Fruit fly (Drosophila melanogaster): ENCODE results near the gene CG44303.

CG44303 gene

dm6 chrX:6716170-6716569 is 28.9 kb upstream of the CG44303 start:
- TF ChIP-seq CG6792 (GFP tag; optimal IDR thresholded peaks at IDR 0.05): no peak
- TF ChIP-seq Smox (GFP tag; optimal IDR thresholded peaks at IDR 0.05): no peak
- TF ChIP-seq fd59A (GFP tag; optimal IDR thresholded peaks at IDR 0.05): no peak
- TF ChIP-seq salr (GFP tag; optimal IDR thresholded peaks at IDR 0.05): no peak
- TF ChIP-seq esn (GFP tag; optimal IDR thresholded peaks at IDR 0.05): no peak
- no peak for TF ChIP-seq vri (GFP tag; optimal IDR thresholded peaks at IDR 0.05)
- no peak for TF ChIP-seq achi (GFP tag; optimal IDR thresholded peaks at IDR 0.05)

- TF ChIP-seq spab (GFP tag; optimal IDR thresholded peaks at IDR 0.05): peak; percentile 63
- TF ChIP-seq fkh (GFP tag; optimal IDR thresholded peaks at IDR 0.05): no peak
- peak; percentile 85 for TF ChIP-seq CG16779 (tag; optimal IDR thresholded peaks at IDR 0.05)
- TF ChIP-seq acj6 (GFP tag; optimal IDR thresholded peaks at IDR 0.05): peak; percentile 79
- peak; percentile 66 for TF ChIP-seq CG11762 (GFP tag; optimal IDR thresholded peaks at IDR 0.05; ENCODE audit: insufficient read depth)
- peak; percentile 94 for TF ChIP-seq eg (GFP tag; IDR thresholded peaks at IDR 0.05)
- TF ChIP-seq Blimp-1 (GFP tag; optimal IDR thresholded peaks at IDR 0.05): no peak
- peak; percentile 71 for TF ChIP-seq svp (GFP tag)
- TF ChIP-seq dsx (GFP tag; optimal IDR thresholded peaks at IDR 0.05; ENCODE audit: poor library complexity, severe bottlenecking): peak; percentile 73
- peak; percentile 59 for TF ChIP-seq CG31627 (GFP tag; optimal IDR thresholded peaks at IDR 0.05)
- TF ChIP-seq Hr39 (GFP tag; optimal IDR thresholded peaks at IDR 0.05): peak; percentile 59
- peak; percentile 78 for TF ChIP-seq CG1621 (tag; optimal IDR thresholded peaks at IDR 0.05)
- TF ChIP-seq CG9139 (GFP tag; optimal IDR thresholded peaks at IDR 0.05): peak; percentile 65
- TF ChIP-seq Hr4 (GFP tag; optimal IDR thresholded peaks at IDR 0.05): peak; percentile 93
- TF ChIP-seq Met (GFP tag; optimal IDR thresholded peaks at IDR 0.05): peak; percentile 70
- TF ChIP-seq CG6808 (GFP tag; optimal IDR thresholded peaks at IDR 0.05): peak; percentile 71
- TF ChIP-seq OdsH (GFP tag; optimal IDR thresholded peaks at IDR 0.05): peak; percentile 86
- TF ChIP-seq CG8319 (GFP tag; optimal IDR thresholded peaks at IDR 0.05): peak; percentile 54
- TF ChIP-seq CG10631 (GFP tag; optimal IDR thresholded peaks at IDR 0.05): peak; percentile 83
- peak; percentile 65 for TF ChIP-seq topi (GFP tag; optimal IDR thresholded peaks at IDR 0.05)
- TF ChIP-seq cyc (GFP tag; optimal IDR thresholded peaks at IDR 0.05): peak; percentile 69
- peak; percentile 92 for TF ChIP-seq CG4318 (GFP tag; optimal IDR thresholded peaks at IDR 0.05)
- TF ChIP-seq Eip93F (GFP tag; optimal IDR thresholded peaks at IDR 0.05): no peak
- peak; percentile 95 for TF ChIP-seq CG15336 (GFP tag; IDR thresholded peaks at IDR 0.05)
- TF ChIP-seq CG7368 (GFP tag; optimal IDR thresholded peaks at IDR 0.05): peak; percentile 78
- TF ChIP-seq CG8119 (GFP tag; IDR thresholded peaks at IDR 0.05): peak; percentile 94
- peak; percentile 91 for TF ChIP-seq dac (GFP tag; optimal IDR thresholded peaks at IDR 0.05)
- peak; percentile 40 for TF ChIP-seq CG11902 (GFP tag; optimal IDR thresholded peaks at IDR 0.05)
- TF ChIP-seq fd85E (GFP tag; optimal IDR thresholded peaks at IDR 0.05): no peak
- TF ChIP-seq CG6854 (GFP tag; optimal IDR thresholded peaks at IDR 0.05): no peak
- peak; percentile 79 for TF ChIP-seq CG10669 (GFP tag; optimal IDR thresholded peaks at IDR 0.05)
- TF ChIP-seq ss (GFP tag; optimal IDR thresholded peaks at IDR 0.05): peak; percentile 70 to 76
- peak; percentile 71 for TF ChIP-seq fd59A (GFP tag; optimal IDR thresholded peaks at IDR 0.05)
- TF ChIP-seq Eip75B (GFP tag; optimal IDR thresholded peaks at IDR 0.05): peak; percentile 83
- peak; percentile 90 for TF ChIP-seq CG6163 (GFP tag; IDR thresholded peaks at IDR 0.05)
- peak; percentile 60 for TF ChIP-seq vri (GFP tag; optimal IDR thresholded peaks at IDR 0.05)
- peak; percentile 69 for TF ChIP-seq CG3032 (tag; optimal IDR thresholded peaks at IDR 0.05)
- peak; percentile 64 for TF ChIP-seq Smox (GFP tag; optimal IDR thresholded peaks at IDR 0.05)
- TF ChIP-seq CG6792 (GFP tag; optimal IDR thresholded peaks at IDR 0.05): peak; percentile 76
- TF ChIP-seq CG32006 (GFP tag; optimal IDR thresholded peaks at IDR 0.05): peak; percentile 97
- TF ChIP-seq Eip78C (GFP tag): peak; percentile 94
- TF ChIP-seq Lpt (GFP tag; optimal IDR thresholded peaks at IDR 0.05): peak; percentile 90
- TF ChIP-seq lz (GFP tag; optimal IDR thresholded peaks at IDR 0.05): peak; percentile 73
- peak; percentile 86 for TF ChIP-seq Sox14 (GFP tag; optimal IDR thresholded peaks at IDR 0.05)
- TF ChIP-seq Ets96B (tag; optimal IDR thresholded peaks at IDR 0.05): peak; percentile 78
- TF ChIP-seq Sox15 (GFP tag; optimal IDR thresholded peaks at IDR 0.05): peak; percentile 31
Measured at dm6 chrX:6711295-6711694, 24.1 kb upstream of the CG44303 start.

All from whole organism, prepupa.